Worm (Caenorhabditis elegans) whole organism, midembryonic: Measurements from ENCODE around the gene mrpl-42.

Source experiments
- T22C8.4 ChIP-seq: fragments of 200-800 bp; sonication (Bioruptor generic); IDR thresholded peaks from 2 replicates; pipeline ENCODE4 v1.3.6; 2022; ENCODE audit warnings: missing genetic modification characterization, missing compliant biosample characterization
- cog-1 ChIP-seq: sonication (generic microtip); optimal IDR thresholded peaks from 2 replicates; lab custom pipeline; 2016; ENCODE audit warnings: missing genetic modification characterization, missing compliant biosample characterization
- flt-1 ChIP-seq: fragments of 200-800 bp; sonication (Bioruptor generic); IDR thresholded peaks from 2 replicates; pipeline ENCODE4 v1.3.6; 2022; ENCODE audit warnings: missing genetic modification characterization, missing compliant biosample characterization
- klf-2 ChIP-seq: fragments of 200-800 bp; sonication (Bioruptor generic); conservative IDR thresholded peaks from 2 replicates; pipeline ENCODE4 v1.3.6; 2022; ENCODE audit warnings: missing genetic modification reagents, missing genetic modification characterization, missing compliant biosample characterization
- med-1 ChIP-seq: sonication (generic microtip); optimal IDR thresholded peaks from 2 replicates; lab custom pipeline; 2017; ENCODE audit warnings: missing genetic modification characterization, mild to moderate bottlenecking, missing compliant biosample characterization, antibody characterized with exemption, missing genetic modification reagents; ENCODE audit not compliant: insufficient read depth
- ref-1 ChIP-seq: fragments of 200-800 bp; sonication (Bioruptor generic); conservative IDR thresholded peaks from 2 replicates; pipeline ENCODE4 v1.3.6; 2022; ENCODE audit warnings: missing genetic modification reagents, missing genetic modification characterization, missing compliant biosample characterization
- tab-1 ChIP-seq: fragments of 200-800 bp; sonication (Bioruptor generic); IDR thresholded peaks from 2 replicates; pipeline ENCODE4 v1.3.6; 2022; ENCODE audit warnings: missing genetic modification characterization, missing compliant biosample characterization
- ztf-23 ChIP-seq: fragments of 200-800 bp; sonication (Bioruptor generic); IDR thresholded peaks from 2 replicates; pipeline ENCODE4 v1.3.6; 2022; ENCODE audit warnings: missing genetic modification reagents, missing genetic modification characterization, missing compliant biosample characterization
- ztf-29 ChIP-seq: fragments of 200-800 bp; sonication (Bioruptor generic); IDR thresholded peaks from 2 replicates; pipeline ENCODE4 v1.3.6; 2022; ENCODE audit warnings: missing genetic modification reagents, missing genetic modification characterization, missing compliant biosample characterization

DNA sequence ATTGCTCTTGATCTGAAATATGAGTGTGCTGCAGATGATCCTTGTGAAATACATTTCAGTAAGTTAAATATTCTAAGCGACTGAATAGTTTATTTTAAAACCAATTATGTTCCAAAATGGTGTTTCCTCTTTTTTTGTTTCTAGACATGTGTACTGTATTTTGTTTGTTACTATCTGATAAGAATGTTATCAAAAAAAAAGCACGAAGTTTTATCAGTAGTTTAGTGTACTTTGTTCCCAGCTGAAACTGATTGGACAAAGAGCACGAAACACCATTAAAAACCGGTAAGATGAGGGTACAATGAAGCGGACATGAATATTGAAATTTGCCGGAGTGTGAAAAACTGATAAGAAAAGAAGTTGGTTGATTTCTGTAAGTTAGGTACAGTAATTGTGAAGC, 24.1 kb downstream of the mrpl-42 start:
- TF ChIP-seq cog-1: no peak
- TF ChIP-seq ref-1 (GFP tag; lab: Robert Waterston, UW): no peak
- no peak for TF ChIP-seq med-1 (GFP tag; lab: Kevin White, UChicago)
- no peak for TF ChIP-seq tab-1 (GFP tag; lab: Robert Waterston, UW)
- TF ChIP-seq klf-2 (GFP tag; lab: Robert Waterston, UW): no peak
- TF ChIP-seq T22C8.4 (GFP tag; lab: Robert Waterston, UW): no peak
- TF ChIP-seq flt-1 (GFP tag; lab: Robert Waterston, UW): no peak
- no peak for TF ChIP-seq ztf-29 (GFP tag; lab: Robert Waterston, UW)
- no peak for TF ChIP-seq ztf-23 (GFP tag; lab: Robert Waterston, UW)
